Worm (Caenorhabditis elegans) whole organism, L2 larva: ENCODE data around the gene C06E7.2.

Source experiments
- F13H6.1 ChIP-seq: sonication (generic microtip); optimal IDR thresholded peaks from 2 replicates; lab custom pipeline; 2016; ENCODE audit warnings: missing genetic modification characterization, missing compliant biosample characterization
- R02D3.7 ChIP-seq: fragments of 150-350 bp; optimal IDR thresholded peaks from 2 replicates; lab custom pipeline; 2014; ENCODE audit warnings: missing biosample characterization, missing genetic modification characterization
- ZK546.5 ChIP-seq: sonication (generic microtip); optimal IDR thresholded peaks from 2 replicates; lab custom pipeline; 2017; ENCODE audit warnings: missing biosample characterization, missing genetic modification characterization
- aly-2 ChIP-seq: fragments of 150-350 bp; optimal IDR thresholded peaks from 2 replicates; lab custom pipeline; 2014; ENCODE audit warnings: missing biosample characterization, missing genetic modification characterization
- ama-1 ChIP-seq: fragments of 150-350 bp; optimal IDR thresholded peaks from 2 replicates; lab custom pipeline; 2018; ENCODE audit warnings: inconsistent platforms
- blmp-1 ChIP-seq: sonication (generic microtip); optimal IDR thresholded peaks from 2 replicates; lab custom pipeline; 2017; ENCODE audit warnings: missing genetic modification characterization, mild to moderate bottlenecking, missing compliant biosample characterization, antibody characterized with exemption, moderate library complexity; ENCODE audit not compliant: insufficient read depth
- ceh-16 ChIP-seq: fragments of 150-350 bp; optimal IDR thresholded peaks from 2 replicates; lab custom pipeline; 2014; ENCODE audit warnings: missing biosample characterization, missing genetic modification characterization
- ceh-82 ChIP-seq: fragments of 150-350 bp; optimal IDR thresholded peaks from 2 replicates; lab custom pipeline; 2014; ENCODE audit warnings: missing biosample characterization, missing genetic modification characterization
- crh-2 ChIP-seq: sonication (generic microtip); optimal IDR thresholded peaks from 2 replicates; lab custom pipeline; 2017; ENCODE audit warnings: missing biosample characterization, missing genetic modification characterization
- egl-27 ChIP-seq: sonication (generic microtip); optimal IDR thresholded peaks from 3 replicates; lab custom pipeline; 2017; ENCODE audit warnings: missing biosample characterization, missing genetic modification reagents, missing genetic modification characterization
- elt-1 ChIP-seq: fragments of 150-350 bp; optimal IDR thresholded peaks from 2 replicates; lab custom pipeline; 2014; ENCODE audit warnings: missing biosample characterization, missing genetic modification characterization
- elt-3 ChIP-seq: sonication (generic microtip); optimal IDR thresholded peaks from 2 replicates; lab custom pipeline; 2017; ENCODE audit warnings: missing biosample characterization, missing genetic modification characterization
- fos-1 ChIP-seq: fragments of 150-350 bp; optimal IDR thresholded peaks from 2 replicates; lab custom pipeline; 2014; ENCODE audit warnings: missing biosample characterization, missing genetic modification characterization
- gmeb-1 ChIP-seq: fragments of 150-350 bp; optimal IDR thresholded peaks from 2 replicates; lab custom pipeline; 2014; ENCODE audit warnings: missing biosample characterization, missing genetic modification characterization
- lin-11 ChIP-seq: fragments of 150-350 bp; sonication (generic microtip); optimal IDR thresholded peaks from 2 replicates; lab custom pipeline; 2014; ENCODE audit warnings: missing biosample characterization, missing genetic modification characterization, inconsistent platforms, mixed read lengths
- lin-13 ChIP-seq: fragments of 150-350 bp; optimal IDR thresholded peaks from 2 replicates; lab custom pipeline; 2014; ENCODE audit warnings: missing biosample characterization, missing genetic modification reagents, missing genetic modification characterization
- lin-39 ChIP-seq: fragments of 150-350 bp; optimal IDR thresholded peaks from 2 replicates; lab custom pipeline; 2014; ENCODE audit warnings: missing biosample characterization, missing genetic modification reagents, missing genetic modification characterization
- lsy-2 ChIP-seq, 2 experiments: fragments of 150-350 bp in 1 of 2; sonication (generic microtip) in 1 of 2; optimal IDR thresholded peaks; 2 replicates each; lab custom pipeline; 2014 to 2017; ENCODE audit warnings: missing biosample characterization in 2 of 2, missing genetic modification characterization in 2 of 2
- mbf-1 ChIP-seq: sonication (generic microtip); optimal IDR thresholded peaks from 2 replicates; lab custom pipeline; 2017; ENCODE audit warnings: missing biosample characterization, missing genetic modification characterization
- mdl-1 ChIP-seq, 2 experiments: fragments of 150-350 bp in 1 of 2; sonication (generic microtip) in 1 of 2; optimal IDR thresholded peaks; 2 replicates each; lab custom pipeline; 2017; ENCODE audit warnings: missing biosample characterization in 2 of 2, missing genetic modification characterization in 2 of 2
- nhr-10 ChIP-seq: sonication (generic microtip); optimal IDR thresholded peaks from 2 replicates; lab custom pipeline; 2017; ENCODE audit warnings: missing biosample characterization, missing genetic modification characterization
- nhr-12 ChIP-seq: fragments of 150-350 bp; optimal IDR thresholded peaks from 2 replicates; lab custom pipeline; 2014; ENCODE audit warnings: missing biosample characterization, missing genetic modification characterization
- nhr-21 ChIP-seq: fragments of 150-350 bp; optimal IDR thresholded peaks from 2 replicates; lab custom pipeline; 2014; ENCODE audit warnings: missing biosample characterization, missing genetic modification characterization
- nhr-23 ChIP-seq: fragments of 150-350 bp; optimal IDR thresholded peaks from 2 replicates; lab custom pipeline; 2014; ENCODE audit warnings: missing biosample characterization, missing genetic modification reagents, missing genetic modification characterization
- nhr-6 ChIP-seq: fragments of 150-350 bp; optimal IDR thresholded peaks from 2 replicates; lab custom pipeline; 2014; ENCODE audit warnings: missing biosample characterization, missing genetic modification characterization
- peb-1 ChIP-seq: fragments of 150-350 bp; optimal IDR thresholded peaks from 2 replicates; lab custom pipeline; 2014; ENCODE audit warnings: missing biosample characterization, missing genetic modification characterization
- sem-4 ChIP-seq: fragments of 150-350 bp; optimal IDR thresholded peaks from 2 replicates; lab custom pipeline; 2014; ENCODE audit warnings: missing biosample characterization, missing genetic modification reagents, missing genetic modification characterization
- skn-1 ChIP-seq: sonication (generic microtip); optimal IDR thresholded peaks from 2 replicates; lab custom pipeline; 2017; ENCODE audit warnings: missing biosample characterization, missing genetic modification characterization
- sma-3 ChIP-seq: sonication (generic microtip); optimal IDR thresholded peaks from 2 replicates; lab custom pipeline; 2016; ENCODE audit warnings: missing genetic modification reagents, missing genetic modification characterization, missing compliant biosample characterization
- sma-9 ChIP-seq, 2 experiments: fragments of 150-350 bp in 1 of 2; sonication (generic microtip) in 1 of 2; optimal IDR thresholded peaks; 2 replicates each; lab custom pipeline; 2014 to 2016; ENCODE audit warnings: missing genetic modification characterization in 2 of 2, mild to moderate bottlenecking in 1 of 2, missing biosample characterization in 1 of 2, missing compliant biosample characterization in 1 of 2, missing genetic modification reagents in 1 of 2, moderate library complexity in 1 of 2
- unc-39 ChIP-seq: fragments of 150-350 bp; optimal IDR thresholded peaks from 2 replicates; lab custom pipeline; 2014; ENCODE audit warnings: missing biosample characterization, missing genetic modification characterization
- unc-55 ChIP-seq: fragments of 150-350 bp; sonication (generic microtip); optimal IDR thresholded peaks from 3 replicates; lab custom pipeline; 2014; ENCODE audit warnings: missing biosample characterization, missing genetic modification reagents, missing genetic modification characterization
- unc-62 ChIP-seq: fragments of 150-350 bp; optimal IDR thresholded peaks from 2 replicates; lab custom pipeline; 2014; ENCODE audit warnings: missing biosample characterization, missing genetic modification reagents, missing genetic modification characterization
- zag-1 ChIP-seq: fragments of 150-350 bp; optimal IDR thresholded peaks from 2 replicates; lab custom pipeline; 2014; ENCODE audit warnings: missing biosample characterization, missing genetic modification characterization
- ztf-4 ChIP-seq: fragments of 150-350 bp; optimal IDR thresholded peaks from 2 replicates; lab custom pipeline; 2014; ENCODE audit warnings: missing biosample characterization, missing genetic modification characterization

C06E7.2 gene

DNA sequence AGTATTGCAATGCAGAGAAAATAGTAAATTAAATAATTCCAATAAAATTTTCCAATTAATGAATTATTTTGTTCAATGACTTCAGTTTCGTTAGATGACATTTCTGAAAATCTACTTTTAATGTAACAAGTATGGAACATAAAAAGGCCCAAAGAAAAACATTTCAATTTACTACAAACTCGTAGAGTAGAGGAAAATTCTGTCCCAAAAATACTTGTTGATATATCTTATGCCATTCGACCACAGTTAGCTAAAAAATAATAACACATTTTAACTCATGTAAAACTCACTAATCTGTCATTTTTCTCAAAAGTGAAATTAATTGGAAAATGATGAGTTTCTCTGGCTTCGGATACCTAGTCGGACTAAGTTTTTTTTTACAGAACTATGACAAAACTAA lies 38.0 kb downstream of the C06E7.2 start, which contains the start of gene srv-21:
srv-21 (minus strand) TSS at position 101 of the 400 bp plus-strand sequence.
- TF ChIP-seq blmp-1 (tag; lab: Kevin White, UChicago) = no peak
- no peak for TF ChIP-seq elt-3 (tag; lab: Kevin White, UChicago)
- TF ChIP-seq ztf-4 = no peak
- TF ChIP-seq unc-39 = no peak
- TF ChIP-seq lsy-2 (tag; optimal IDR thresholded peaks at IDR 0.05; lab: Kevin White, UChicago) = no peak
- no peak for TF ChIP-seq zag-1 (tag; lab: Kevin White, UChicago)
- TF ChIP-seq mdl-1 (tag; optimal IDR thresholded peaks at IDR 0.05; lab: Kevin White, UChicago) = no peak
- TF ChIP-seq aly-2 (tag; lab: Kevin White, UChicago) = no peak
- TF ChIP-seq peb-1 (tag; lab: Kevin White, UChicago) = no peak
- TF ChIP-seq ZK546.5 (tag; lab: Kevin White, UChicago) = no peak
- no peak for TF ChIP-seq nhr-12 (tag; lab: Kevin White, UChicago)
- no peak for TF ChIP-seq nhr-21 (tag; lab: Kevin White, UChicago)
- no peak for TF ChIP-seq mbf-1
- no peak for TF ChIP-seq F13H6.1
- no peak for TF ChIP-seq elt-1 (tag; lab: Kevin White, UChicago)
- TF ChIP-seq unc-55 (GFP tag; lab: Kevin White, UChicago) = no peak
- TF ChIP-seq ceh-16 = no peak

DNA sequence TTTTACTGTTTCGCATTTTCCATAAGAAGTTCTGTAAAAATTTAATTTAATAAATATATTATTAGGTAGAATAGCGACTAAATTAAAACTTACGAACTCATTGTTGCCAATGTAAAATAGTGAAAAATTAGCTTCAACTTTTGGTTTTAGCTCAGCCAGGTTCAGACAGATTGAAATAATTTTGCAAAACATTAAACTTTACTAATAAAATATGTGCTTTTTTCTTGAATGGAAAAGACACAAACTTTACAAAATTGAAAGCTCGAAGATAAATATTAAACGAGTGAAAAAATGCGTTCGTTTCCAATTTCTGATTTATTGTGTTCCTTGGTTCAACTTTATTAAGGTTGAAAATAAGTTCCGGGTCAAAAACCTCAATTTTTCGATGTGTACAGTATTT lies 40.6 kb downstream of the C06E7.2 start, which contains the start of gene srv-22:
srv-22 (minus strand) TSS at position 101 of the 400 bp plus-strand sequence.
- no peak for TF ChIP-seq elt-1 (tag; lab: Kevin White, UChicago)
- TF ChIP-seq nhr-23 (tag; lab: Kevin White, UChicago) = no peak
- TF ChIP-seq unc-55 (GFP tag; lab: Kevin White, UChicago) = no peak
- no peak for TF ChIP-seq lin-39 (tag; lab: Kevin White, UChicago)
- TF ChIP-seq nhr-10 (tag; lab: Kevin White, UChicago) = no peak
- no peak for TF ChIP-seq lin-11
- no peak for TF ChIP-seq gmeb-1
- no peak for TF ChIP-seq fos-1 (tag; lab: Kevin White, UChicago)
- no peak for TF ChIP-seq nhr-21 (tag; lab: Kevin White, UChicago)

DNA sequence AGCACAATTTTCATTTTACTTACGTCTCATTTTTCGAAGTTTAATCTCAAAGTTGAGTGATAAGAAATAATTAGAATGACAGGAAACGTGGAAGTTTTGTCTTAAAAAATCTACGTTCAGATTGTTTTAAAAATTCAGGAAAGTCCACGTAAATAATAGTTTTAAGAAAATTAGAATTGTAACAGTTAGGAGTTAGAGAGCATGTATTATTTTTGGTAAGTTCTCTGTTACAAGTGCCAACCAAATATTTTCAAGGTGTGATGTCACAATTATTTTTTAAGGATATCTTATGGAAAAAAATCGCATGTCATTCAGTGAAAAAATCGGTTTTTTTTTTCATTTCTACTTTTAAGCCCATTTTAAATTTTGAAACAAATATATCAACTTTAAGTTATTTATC lies 45.2 kb downstream of the C06E7.2 start, which contains the start of gene H04M03.11:
H04M03.11 (minus strand) TSS at position 101 of the 400 bp plus-strand sequence.
- no peak for TF ChIP-seq sma-3 (GFP tag; lab: Kevin White, UChicago)
- TF ChIP-seq peb-1 (tag; lab: Kevin White, UChicago) = no peak
- no peak for TF ChIP-seq elt-1 (tag; lab: Kevin White, UChicago)
- no peak for TF ChIP-seq unc-39
- TF ChIP-seq aly-2 (tag; lab: Kevin White, UChicago) = no peak
- no peak for TF ChIP-seq nhr-6 (tag; lab: Kevin White, UChicago)
- TF ChIP-seq R02D3.7 = no peak
- TF ChIP-seq, all 48 proteins: peak for 0

DNA sequence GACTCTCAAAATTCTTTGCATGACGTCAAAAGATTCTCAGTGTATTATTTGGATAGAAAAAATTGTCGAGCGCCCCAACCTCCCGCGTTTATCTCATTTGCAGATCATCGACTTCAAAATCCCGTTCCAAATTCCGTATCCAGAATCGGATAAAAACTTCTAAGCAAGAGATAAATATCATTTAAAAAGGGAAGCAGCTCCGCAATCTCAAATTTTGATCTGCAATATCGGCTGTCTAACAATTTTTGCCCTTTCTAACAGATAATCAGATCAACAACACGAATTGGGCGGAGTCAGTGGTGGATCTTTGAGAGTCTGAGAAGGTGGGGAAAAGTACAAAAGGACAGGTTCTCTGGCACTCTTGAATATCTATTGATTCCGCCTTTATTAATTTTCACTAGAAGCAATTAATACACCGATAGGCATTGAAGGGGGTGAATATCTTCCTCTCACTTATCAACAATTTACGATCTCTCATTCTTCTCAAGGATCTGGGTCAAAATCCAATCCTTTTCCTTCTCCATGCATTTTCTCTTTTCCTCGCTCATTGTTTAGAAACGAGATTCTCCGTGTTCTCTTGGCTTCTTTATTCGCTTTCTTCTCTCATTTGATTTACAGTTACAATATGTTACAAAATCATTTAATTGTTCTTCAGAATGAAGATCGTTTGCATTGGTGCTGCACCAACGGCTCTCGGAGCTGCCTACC lies 46.1 kb downstream of the C06E7.2 start, which contains the start of gene glf-1:
glf-1 (plus strand) TSS at position 656 of the 708 bp plus-strand sequence.
- TF ChIP-seq ztf-4 = no peak
- peak; percentile 8 for TF ChIP-seq blmp-1 (tag; lab: Kevin White, UChicago)
- peak; percentile 62 for TF ChIP-seq elt-1 (tag; lab: Kevin White, UChicago)
- no peak for TF ChIP-seq sem-4 (tag; lab: Kevin White, UChicago)

DNA sequence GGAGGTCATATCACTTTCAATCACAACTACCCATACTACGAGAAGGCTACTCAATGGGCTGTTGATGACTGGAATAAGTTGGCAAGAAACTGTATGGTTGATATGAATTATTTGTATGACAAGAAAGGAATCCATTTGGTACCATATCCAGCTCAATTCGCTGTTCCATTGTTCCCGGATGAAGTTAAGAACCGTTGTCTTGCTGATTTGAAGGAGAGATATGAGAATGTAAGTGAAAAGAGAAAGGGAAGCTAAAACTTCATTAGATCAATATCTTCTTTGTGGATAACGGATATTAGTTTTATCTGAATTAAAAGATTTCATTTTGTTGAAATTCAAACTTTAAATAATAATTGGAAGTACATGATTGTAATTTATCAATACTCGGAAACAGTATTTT lies 47.3 kb downstream of the C06E7.2 start:
- TF ChIP-seq lin-13 (GFP tag; lab: Kevin White, UChicago) = no peak
- TF ChIP-seq ceh-82 (tag; lab: Kevin White, UChicago) = no peak
- TF ChIP-seq unc-39 = no peak
- TF ChIP-seq lin-11 = no peak
- no peak for TF ChIP-seq sem-4 (tag; lab: Kevin White, UChicago)
- TF ChIP-seq crh-2 (tag; lab: Kevin White, UChicago) = no peak
- no peak for TF ChIP-seq unc-62
- TF ChIP-seq sma-3 (GFP tag; lab: Kevin White, UChicago) = no peak
- TF ChIP-seq skn-1 (tag; lab: Kevin White, UChicago) = no peak
- TF ChIP-seq nhr-23 (tag; lab: Kevin White, UChicago) = no peak
- no peak for TF ChIP-seq ceh-16
- no peak for TF ChIP-seq mdl-1 (tag; optimal IDR thresholded peaks at IDR 0.05; lab: Kevin White, UChicago)
- no peak for TF ChIP-seq sma-9 (GFP tag; optimal IDR thresholded peaks at IDR 0.05; lab: Kevin White, UChicago)
- no peak for TF ChIP-seq sma-9 (tag; optimal IDR thresholded peaks at IDR 0.05; lab: Kevin White, UChicago)
- no peak for TF ChIP-seq egl-27
- TF ChIP-seq F13H6.1 = no peak
- TF ChIP-seq ama-1 (lab: Kevin White, UChicago) = no peak
